Fruit fly (Drosophila melanogaster) whole organism, embryonic: ENCODE data around the gene drn.

ENCODE experiments used
- Antp ChIP-seq: fragments of 200-800 bp; sonication (Bioruptor generic); optimal IDR thresholded peaks from 3 replicates; lab custom pipeline; 2016; ENCODE audit warnings: missing biosample characterization, missing genetic modification characterization
- Asciz ChIP-seq: fragments of 200-800 bp; sonication (Bioruptor generic); optimal IDR thresholded peaks from 2 replicates; lab custom pipeline; 2017; ENCODE audit warnings: missing biosample characterization, mild to moderate bottlenecking, missing genetic modification characterization, missing genetic modification reagents
- Atf-2 ChIP-seq: fragments of 200-800 bp; sonication (Bioruptor generic); optimal IDR thresholded peaks from 2 replicates; lab custom pipeline; 2016; ENCODE audit warnings: missing biosample characterization, missing genetic modification characterization
- BEAF-32 ChIP-seq: fragments of 200-800 bp; sonication (Bioruptor generic); optimal IDR thresholded peaks from 3 replicates; lab custom pipeline; 2017; ENCODE audit warnings: missing biosample characterization, missing genetic modification characterization, mild to moderate bottlenecking, moderate library complexity, missing genetic modification reagents
- CG10654 ChIP-seq: fragments of 200-800 bp; sonication (Bioruptor generic); optimal IDR thresholded peaks from 2 replicates; lab custom pipeline; 2016; ENCODE audit warnings: missing biosample characterization, missing genetic modification characterization
- CG10979 ChIP-seq: fragments of 200-800 bp; sonication (Bioruptor generic); optimal IDR thresholded peaks from 2 replicates; lab custom pipeline; 2018; ENCODE audit warnings: missing biosample characterization, mild to moderate bottlenecking, missing genetic modification characterization, moderate library complexity
- CG12299 ChIP-seq: fragments of 200-800 bp; sonication (Bioruptor generic); optimal IDR thresholded peaks from 2 replicates; lab custom pipeline; 2018; ENCODE audit warnings: missing biosample characterization, mild to moderate bottlenecking, missing genetic modification characterization
- CG13296 ChIP-seq: fragments of 200-800 bp; sonication (Bioruptor generic); optimal IDR thresholded peaks from 3 replicates; lab custom pipeline; 2018; ENCODE audit warnings: missing biosample characterization, mild to moderate bottlenecking, missing genetic modification characterization
- CG13775 ChIP-seq: fragments of 200-800 bp; sonication (Bioruptor generic); optimal IDR thresholded peaks from 3 replicates; lab custom pipeline; 2017; ENCODE audit warnings: missing biosample characterization, mild to moderate bottlenecking, missing genetic modification characterization
- CG15269 ChIP-seq: fragments of 200-800 bp; sonication (Bioruptor generic); optimal IDR thresholded peaks from 2 replicates; lab custom pipeline; 2018; ENCODE audit warnings: missing biosample characterization, mild to moderate bottlenecking, missing genetic modification characterization, moderate library complexity
- CG17385 ChIP-seq: fragments of 200-800 bp; sonication (Bioruptor generic); optimal IDR thresholded peaks from 3 replicates; lab custom pipeline; 2018; ENCODE audit warnings: missing biosample characterization, mild to moderate bottlenecking, missing genetic modification characterization
- CG18476 ChIP-seq: fragments of 200-800 bp; sonication (Bioruptor generic); optimal IDR thresholded peaks from 2 replicates; lab custom pipeline; 2016; ENCODE audit warnings: missing biosample characterization, mild to moderate bottlenecking, missing genetic modification characterization
- CG2116 ChIP-seq: fragments of 200-800 bp; sonication (Bioruptor generic); optimal IDR thresholded peaks from 3 replicates; lab custom pipeline; 2018; ENCODE audit warnings: missing biosample characterization, mild to moderate bottlenecking, missing genetic modification characterization
- CG31441 ChIP-seq: fragments of 200-800 bp; sonication (Bioruptor generic); IDR thresholded peaks from 2 replicates; pipeline ENCODE4 v1.3.6; 2022; ENCODE audit warnings: missing biosample characterization, missing genetic modification characterization
- CG3163 ChIP-seq: fragments of 200-800 bp; sonication (Bioruptor generic); optimal IDR thresholded peaks from 3 replicates; lab custom pipeline; 2016; ENCODE audit warnings: missing biosample characterization, missing genetic modification characterization
- CG3407 ChIP-seq: fragments of 200-800 bp; sonication (Bioruptor generic); optimal IDR thresholded peaks from 2 replicates; lab custom pipeline; 2018; ENCODE audit warnings: missing biosample characterization, mild to moderate bottlenecking, missing genetic modification characterization
- CG6689 ChIP-seq: fragments of 200-800 bp; sonication (Bioruptor generic); IDR thresholded peaks from 2 replicates; pipeline ENCODE4 v1.3.6; 2022; ENCODE audit warnings: missing biosample characterization, missing genetic modification characterization
- CG8290 ChIP-seq, 3 experiments: fragments of 200-800 bp; sonication (Bioruptor generic); optimal IDR thresholded peaks; 2 replicates each; lab custom pipeline; 2016 to 2019; ENCODE audit warnings: missing biosample characterization in 3 of 3, missing genetic modification characterization in 3 of 3, mild to moderate bottlenecking in 2 of 3, moderate library complexity in 1 of 3
- Dek ChIP-seq: fragments of 200-800 bp; sonication (Bioruptor generic); optimal IDR thresholded peaks from 3 replicates; lab custom pipeline; 2019; ENCODE audit warnings: missing biosample characterization, mild to moderate bottlenecking, missing genetic modification characterization, moderate library complexity
- HHEX ChIP-seq: fragments of 200-800 bp; sonication (Bioruptor generic); optimal IDR thresholded peaks from 3 replicates; lab custom pipeline; 2017; ENCODE audit warnings: missing biosample characterization, mild to moderate bottlenecking, missing genetic modification characterization, missing genetic modification reagents
- HLH54F ChIP-seq: fragments of 200-800 bp; sonication (Bioruptor generic); optimal IDR thresholded peaks from 3 replicates; lab custom pipeline; 2016; ENCODE audit warnings: missing biosample characterization, missing genetic modification characterization
- HLHmδ ChIP-seq: fragments of 200-800 bp; sonication (Bioruptor generic); optimal IDR thresholded peaks from 2 replicates; lab custom pipeline; 2018; ENCODE audit warnings: missing biosample characterization, mild to moderate bottlenecking, missing genetic modification characterization, moderate library complexity
- Hmx ChIP-seq: fragments of 200-800 bp; sonication (Bioruptor generic); optimal IDR thresholded peaks from 2 replicates; lab custom pipeline; 2016; ENCODE audit warnings: missing biosample characterization, missing genetic modification characterization
- Hsf ChIP-seq: fragments of 200-800 bp; sonication (Bioruptor generic); optimal IDR thresholded peaks from 3 replicates; lab custom pipeline; 2016; ENCODE audit warnings: missing biosample characterization, missing genetic modification characterization
- Kr ChIP-seq: fragments of 200-800 bp; sonication (Bioruptor generic); optimal IDR thresholded peaks from 2 replicates; lab custom pipeline; 2017; ENCODE audit warnings: missing biosample characterization, mild to moderate bottlenecking, missing genetic modification characterization
- Mad ChIP-seq: fragments of 200-800 bp; sonication (Bioruptor generic); optimal IDR thresholded peaks from 2 replicates; lab custom pipeline; 2016; ENCODE audit warnings: missing biosample characterization, missing genetic modification characterization
- Max ChIP-seq: fragments of 200-800 bp; sonication (Bioruptor generic); optimal IDR thresholded peaks from 2 replicates; lab custom pipeline; 2016; ENCODE audit warnings: missing biosample characterization, mild to moderate bottlenecking, missing genetic modification characterization
- Myb ChIP-seq: fragments of 200-800 bp; sonication (Bioruptor generic); optimal IDR thresholded peaks from 2 replicates; lab custom pipeline; 2016; ENCODE audit warnings: missing biosample characterization, missing genetic modification characterization
- PHDP ChIP-seq: fragments of 200-800 bp; sonication (Bioruptor generic); optimal IDR thresholded peaks from 3 replicates; lab custom pipeline; 2018; ENCODE audit warnings: missing biosample characterization, mild to moderate bottlenecking, missing genetic modification characterization, moderate library complexity
- az2 ChIP-seq: fragments of 200-800 bp; sonication (Bioruptor generic); optimal IDR thresholded peaks from 3 replicates; lab custom pipeline; 2016; ENCODE audit warnings: missing biosample characterization, missing genetic modification characterization
- cato ChIP-seq: fragments of 200-800 bp; sonication (Bioruptor generic); optimal IDR thresholded peaks from 2 replicates; lab custom pipeline; 2016; ENCODE audit warnings: missing biosample characterization, missing genetic modification characterization, borderline replicate concordance
- ci ChIP-seq: fragments of 200-800 bp; sonication (Bioruptor generic); IDR thresholded peaks from 3 replicates; pipeline ENCODE4 v1.3.6; 2022; ENCODE audit warnings: missing biosample characterization, missing genetic modification characterization
- dimm ChIP-seq: fragments of 200-800 bp; sonication (Bioruptor generic); IDR thresholded peaks from 2 replicates; pipeline ENCODE4 v1.3.6; 2022; ENCODE audit warnings: missing biosample characterization, missing genetic modification characterization
- ewg ChIP-seq: fragments of 200-800 bp; sonication (Bioruptor generic); optimal IDR thresholded peaks from 3 replicates; lab custom pipeline; 2017; ENCODE audit warnings: mild to moderate bottlenecking, missing biosample characterization, missing genetic modification reagents, missing genetic modification characterization
- fd96Cb ChIP-seq: fragments of 200-800 bp; sonication (Bioruptor generic); optimal IDR thresholded peaks from 2 replicates; lab custom pipeline; 2018; ENCODE audit warnings: missing biosample characterization, mild to moderate bottlenecking, missing genetic modification characterization, moderate library complexity
- fu2 ChIP-seq: fragments of 200-800 bp; sonication (Bioruptor generic); optimal IDR thresholded peaks from 2 replicates; lab custom pipeline; 2016; ENCODE audit warnings: missing biosample characterization, missing genetic modification characterization
- ind ChIP-seq: fragments of 200-800 bp; sonication (Bioruptor generic); optimal IDR thresholded peaks from 3 replicates; lab custom pipeline; 2016; ENCODE audit warnings: missing biosample characterization, missing genetic modification characterization
- jing ChIP-seq: fragments of 200-800 bp; sonication (Bioruptor generic); optimal IDR thresholded peaks from 2 replicates; lab custom pipeline; 2018; ENCODE audit warnings: missing biosample characterization, mild to moderate bottlenecking, missing genetic modification characterization
- ken ChIP-seq: fragments of 200-800 bp; sonication (Bioruptor generic); IDR thresholded peaks from 3 replicates; pipeline ENCODE4 v1.3.6; 2022; ENCODE audit warnings: missing biosample characterization, missing genetic modification characterization
- knrl ChIP-seq: fragments of 200-800 bp; sonication (Bioruptor generic); IDR thresholded peaks from 3 replicates; pipeline ENCODE4 v1.3.6; 2022; ENCODE audit warnings: missing biosample characterization, missing genetic modification characterization; ENCODE audit not compliant: partially characterized antibody
- lbe ChIP-seq: fragments of 200-800 bp; sonication (Bioruptor generic); optimal IDR thresholded peaks from 2 replicates; lab custom pipeline; 2016; ENCODE audit warnings: missing biosample characterization, mild to moderate bottlenecking, missing genetic modification characterization
- nerfin-1 ChIP-seq: fragments of 200-800 bp; sonication (Bioruptor generic); optimal IDR thresholded peaks from 3 replicates; lab custom pipeline; 2019; ENCODE audit warnings: missing biosample characterization, mild to moderate bottlenecking, missing genetic modification characterization, moderate library complexity
- peb ChIP-seq: fragments of 200-800 bp; sonication (Bioruptor generic); IDR thresholded peaks from 2 replicates; pipeline ENCODE4 v1.3.6; 2022; ENCODE audit warnings: missing biosample characterization, missing genetic modification characterization
- pho ChIP-seq: fragments of 200-800 bp; sonication (Bioruptor generic); optimal IDR thresholded peaks from 2 replicates; lab custom pipeline; 2016; ENCODE audit warnings: missing biosample characterization, missing genetic modification characterization
- prd ChIP-seq, 3 experiments: fragments of >200 bp in 2 of 3; fragments of 200-800 bp in 1 of 3; sonication (Bioruptor generic) in 1 of 3; optimal IDR thresholded peaks in 2 of 3; IDR thresholded peaks in 1 of 3; 2 replicates in 2 of 3; 3 replicates in 1 of 3; pipeline versions ENCODE4 v1.3.6 to Lab custom; 2017 to 2022; ENCODE audit warnings: missing biosample characterization in 1 of 3, missing genetic modification characterization in 1 of 3
- psq ChIP-seq: fragments of 200-800 bp; sonication (Bioruptor generic); optimal IDR thresholded peaks from 2 replicates; lab custom pipeline; 2017; ENCODE audit warnings: missing biosample characterization, missing genetic modification characterization
- pzg ChIP-seq: fragments of 200-800 bp; sonication (Bioruptor generic); optimal IDR thresholded peaks from 3 replicates; lab custom pipeline; 2018; ENCODE audit warnings: missing biosample characterization, mild to moderate bottlenecking, missing genetic modification characterization, moderate library complexity
- rib ChIP-seq: fragments of 200-800 bp; sonication (Bioruptor generic); IDR thresholded peaks from 2 replicates; pipeline ENCODE4 v1.3.6; 2022; ENCODE audit warnings: missing biosample characterization, missing genetic modification characterization
- twi ChIP-seq: fragments of 200-800 bp; optimal IDR thresholded peaks from 2 replicates; lab custom pipeline; 2019; ENCODE audit warnings: missing biosample characterization, mild to moderate bottlenecking, missing genetic modification characterization, moderate library complexity
- vnd ChIP-seq: fragments of 200-800 bp; sonication (Bioruptor generic); IDR thresholded peaks from 3 replicates; pipeline ENCODE4 v1.3.6; 2022; ENCODE audit warnings: missing biosample characterization, missing genetic modification characterization; ENCODE audit not compliant: partially characterized antibody

Gene drn

DNA sequence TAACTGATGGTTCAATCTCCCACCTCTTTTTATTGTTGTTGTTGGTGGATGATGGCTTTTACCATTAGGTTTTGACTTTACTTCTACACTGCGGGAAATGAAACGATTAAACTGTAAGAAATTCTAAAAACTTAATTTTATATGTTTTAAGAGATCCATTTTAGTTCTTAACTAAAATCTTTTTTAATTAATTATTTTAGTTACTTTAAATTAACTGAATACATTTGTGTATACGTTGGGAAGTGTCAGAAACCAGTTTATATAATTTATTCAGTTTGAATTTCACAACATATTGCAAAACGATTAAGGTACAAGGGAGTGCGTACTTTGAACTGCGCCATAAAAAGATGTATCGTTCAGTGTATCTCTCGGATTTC, 13.2 kb downstream of the drn start (continued):
- TF ChIP-seq fd96Cb (tag; lab: Kevin White, UChicago): peak; percentile 90
- peak; percentile 37 for TF ChIP-seq Mad (GFP tag; lab: Kevin White, UChicago)
- no peak for TF ChIP-seq ken
- peak; percentile 37 for TF ChIP-seq pho (GFP tag; lab: Kevin White, UChicago)
- peak; percentile 93 for TF ChIP-seq Asciz (GFP tag; lab: Kevin White, UChicago)
- TF ChIP-seq CG2116 (GFP tag; lab: Kevin White, UChicago): peak; percentile 71
- peak; percentile 87 for TF ChIP-seq az2 (GFP tag; lab: Kevin White, UChicago)
- TF ChIP-seq CG6689 (GFP tag; lab: Robert Waterston, UW): no peak
- no peak for TF ChIP-seq knrl (GFP tag; lab: Robert Waterston, UW)
- TF ChIP-seq pzg (GFP tag; lab: Kevin White, UChicago): no peak
- TF ChIP-seq Dek (tag; lab: Kevin White, UChicago): peak; percentile 89
- peak; percentile 75 for TF ChIP-seq CG10654 (GFP tag; lab: Kevin White, UChicago)
- TF ChIP-seq CG3407 (GFP tag; lab: Kevin White, UChicago): peak; percentile 84
- TF ChIP-seq CG13296 (GFP tag; lab: Kevin White, UChicago): peak; percentile 77
- peak; percentile 44 for TF ChIP-seq HLH54F (GFP tag; lab: Kevin White, UChicago)
- no peak for TF ChIP-seq Myb (GFP tag; lab: Kevin White, UChicago)
- peak; percentile 92 for TF ChIP-seq PHDP (tag; lab: Kevin White, UChicago)
- TF ChIP-seq prd (optimal IDR thresholded peaks at IDR 0.05; lab: Kevin White, UChicago): no peak
- no peak for TF ChIP-seq prd (GFP tag; IDR thresholded peaks at IDR 0.05; lab: Robert Waterston, UW)
- TF ChIP-seq HHEX (GFP tag; lab: Kevin White, UChicago): peak; percentile 87
- TF ChIP-seq HLHmδ (GFP tag; lab: Kevin White, UChicago): no peak
- peak; percentile 70 for TF ChIP-seq lbe
- no peak for TF ChIP-seq dimm
- no peak for TF ChIP-seq vnd (GFP tag; lab: Robert Waterston, UW)
- peak; percentile 85 for TF ChIP-seq CG18476 (GFP tag; lab: Kevin White, UChicago)
- peak; percentile 78 for TF ChIP-seq Max (GFP tag; lab: Kevin White, UChicago)
- TF ChIP-seq ind (GFP tag; lab: Kevin White, UChicago): peak; percentile 84
- peak; percentile 55 for TF ChIP-seq nerfin-1 (tag; lab: Kevin White, UChicago)
- peak; percentile 59 for TF ChIP-seq ewg (GFP tag; lab: Kevin White, UChicago)
- TF ChIP-seq CG12299 (tag; lab: Kevin White, UChicago): peak; percentile 83
- peak; percentile 59 for TF ChIP-seq psq (GFP tag; lab: Kevin White, UChicago)
- no peak for TF ChIP-seq rib (GFP tag; lab: Robert Waterston, UW)
- peak; percentile 2 for TF ChIP-seq fu2 (GFP tag; lab: Kevin White, UChicago)
- no peak for TF ChIP-seq Hmx (GFP tag; lab: Kevin White, UChicago)
- TF ChIP-seq twi (tag; lab: Kevin White, UChicago): peak; percentile 70
- no peak for TF ChIP-seq jing (GFP tag; lab: Kevin White, UChicago)
- TF ChIP-seq CG10979: peak; percentile 93
- TF ChIP-seq BEAF-32 (GFP tag; lab: Kevin White, UChicago): no peak
- peak; percentile 49 for TF ChIP-seq Atf-2 (GFP tag; lab: Kevin White, UChicago)
- peak; percentile 83 for TF ChIP-seq CG13775 (GFP tag; lab: Kevin White, UChicago)
- TF ChIP-seq peb: no peak
- no peak for TF ChIP-seq Kr (GFP tag; lab: Kevin White, UChicago)
- no peak for TF ChIP-seq CG3163 (GFP tag; lab: Kevin White, UChicago)
- peak; percentile 75 for TF ChIP-seq cato (GFP tag; lab: Kevin White, UChicago)
- peak; percentile 84 for TF ChIP-seq CG17385
- peak; percentile 75 for TF ChIP-seq Hsf (GFP tag; lab: Kevin White, UChicago)
- TF ChIP-seq CG15269: peak; percentile 92
- TF ChIP-seq CG31441 (GFP tag; lab: Robert Waterston, UW): no peak
- TF ChIP-seq Antp (GFP tag; lab: Kevin White, UChicago): peak; percentile 50
- TF ChIP-seq ci (GFP tag; lab: Robert Waterston, UW): no peak
- peak; percentile 64 for TF ChIP-seq CG8290 (GFP tag; optimal IDR thresholded peaks at IDR 0.05; lab: Kevin White, UChicago)
- TF ChIP-seq CG8290 (tag; optimal IDR thresholded peaks at IDR 0.05; lab: Kevin White, UChicago): peak in 1 of 2 experiments; percentile 51
